Worm (Caenorhabditis elegans) whole organism, L4 larva: Measurements from ENCODE around the gene rbf-1.

Experiments used
- D1046.2 ChIP-seq: fragments of 200-800 bp; sonication (Bioruptor generic); IDR thresholded peaks from 2 replicates; pipeline ENCODE4 v1.3.6; 2022; ENCODE audit warnings: missing genetic modification characterization, missing compliant biosample characterization
- F10B5.3 ChIP-seq: sonication (generic microtip); optimal IDR thresholded peaks from 2 replicates; lab custom pipeline; 2016; ENCODE audit warnings: mild to moderate bottlenecking, missing genetic modification characterization, missing compliant biosample characterization
- F26F4.8 ChIP-seq: fragments of 200-800 bp; sonication (Bioruptor generic); conservative IDR thresholded peaks from 2 replicates; pipeline ENCODE4 v1.3.6; 2022; ENCODE audit warnings: missing genetic modification characterization, missing compliant biosample characterization
- F37D6.2 ChIP-seq: sonication (generic microtip); optimal IDR thresholded peaks from 2 replicates; lab custom pipeline; 2016; ENCODE audit warnings: mild to moderate bottlenecking, missing genetic modification characterization, missing compliant biosample characterization
- T20F7.1 ChIP-seq: fragments of 200-800 bp; sonication (Bioruptor generic); optimal IDR thresholded peaks from 2 replicates; lab custom pipeline; 2018; ENCODE audit warnings: mild to moderate bottlenecking, missing genetic modification characterization, missing compliant biosample characterization
- Y105C5A.15 ChIP-seq: fragments of 200-800 bp; sonication (Bioruptor generic); IDR thresholded peaks from 2 replicates; pipeline ENCODE4 v1.3.6; 2022; ENCODE audit warnings: missing genetic modification characterization, missing compliant biosample characterization
- Y5F2A.4 ChIP-seq: fragments of 200-800 bp; sonication (Bioruptor generic); optimal IDR thresholded peaks from 2 replicates; lab custom pipeline; 2018; ENCODE audit warnings: mild to moderate bottlenecking, missing genetic modification characterization, missing compliant biosample characterization
- Y75B8A.6 ChIP-seq: fragments of 200-800 bp; sonication (Bioruptor generic); IDR thresholded peaks from 2 replicates; pipeline ENCODE4 v1.3.6; 2022; ENCODE audit warnings: missing genetic modification reagents, missing genetic modification characterization, missing compliant biosample characterization
- aha-1 ChIP-seq: fragments of 150-350 bp; peaks from one replicate; lab custom pipeline; 2014; ENCODE audit warnings: missing biosample characterization, missing genetic modification characterization
- ceh-28 ChIP-seq: fragments of 150-350 bp; optimal IDR thresholded peaks from 2 replicates; lab custom pipeline; 2014; ENCODE audit warnings: missing biosample characterization, missing genetic modification reagents, missing genetic modification characterization
- ceh-44 ChIP-seq: fragments of 200-800 bp; sonication (Bioruptor generic); IDR thresholded peaks from 2 replicates; pipeline ENCODE4 v1.3.6; 2022; ENCODE audit warnings: missing genetic modification reagents, missing genetic modification characterization, missing compliant biosample characterization
- ceh-62 ChIP-seq: sonication (generic microtip); optimal IDR thresholded peaks from 2 replicates; lab custom pipeline; 2017; ENCODE audit warnings: missing biosample characterization, missing genetic modification characterization
- daf-12 ChIP-seq: fragments of 150-350 bp; optimal IDR thresholded peaks from 2 replicates; lab custom pipeline; 2014; ENCODE audit warnings: missing biosample characterization, missing genetic modification reagents, missing genetic modification characterization
- daf-19 ChIP-seq: fragments of 200-800 bp; sonication (Bioruptor generic); conservative IDR thresholded peaks from 2 replicates; pipeline ENCODE4 v1.3.6; 2022; ENCODE audit warnings: missing genetic modification characterization, missing compliant biosample characterization
- dmd-8 ChIP-seq: fragments of 200-800 bp; sonication (Bioruptor generic); IDR thresholded peaks from 2 replicates; pipeline ENCODE4 v1.3.6; 2022; ENCODE audit warnings: missing genetic modification characterization, missing compliant biosample characterization
- dmd-9 ChIP-seq: fragments of 200-800 bp; sonication (Bioruptor generic); IDR thresholded peaks from 2 replicates; pipeline ENCODE4 v1.3.6; 2022; ENCODE audit warnings: missing genetic modification reagents, missing genetic modification characterization, missing compliant biosample characterization
- duxl-1 ChIP-seq: sonication (generic microtip); optimal IDR thresholded peaks from 2 replicates; lab custom pipeline; 2016; ENCODE audit warnings: mild to moderate bottlenecking, missing genetic modification characterization, moderate library complexity, missing compliant biosample characterization; ENCODE audit not compliant: poor library complexity
- egl-43 ChIP-seq: fragments of 200-800 bp; sonication (Bioruptor generic); IDR thresholded peaks from 2 replicates; pipeline ENCODE4 v1.3.6; 2022; ENCODE audit warnings: missing genetic modification reagents, missing genetic modification characterization, missing compliant biosample characterization
- fkh-10 ChIP-seq: fragments of 150-350 bp; optimal IDR thresholded peaks from 2 replicates; lab custom pipeline; 2014; ENCODE audit warnings: missing biosample characterization, missing genetic modification reagents, missing genetic modification characterization
- fos-1 ChIP-seq: fragments of 150-350 bp; optimal IDR thresholded peaks from 2 replicates; lab custom pipeline; 2014; ENCODE audit warnings: missing biosample characterization, missing genetic modification characterization
- gei-8 ChIP-seq: fragments of 200-800 bp; sonication (Bioruptor generic); optimal IDR thresholded peaks from 2 replicates; lab custom pipeline; 2018; ENCODE audit warnings: mild to moderate bottlenecking, missing genetic modification characterization, missing compliant biosample characterization
- hif-1 ChIP-seq, 2 experiments: sonication (generic microtip); optimal IDR thresholded peaks; 2 replicates each; lab custom pipeline; 2016 to 2017; ENCODE audit warnings: missing compliant biosample characterization in 2 of 2, missing genetic modification characterization in 2 of 2, missing genetic modification reagents in 2 of 2, missing genotype in 2 of 2, mild to moderate bottlenecking in 1 of 2
- hlh-30 ChIP-seq: sonication (generic microtip); optimal IDR thresholded peaks from 2 replicates; lab custom pipeline; 2017; ENCODE audit warnings: antibody characterized with exemption, mild to moderate bottlenecking, missing genetic modification characterization, missing compliant biosample characterization; ENCODE audit not compliant: insufficient read depth
- hmg-1.1 ChIP-seq: fragments of 200-800 bp; sonication (Bioruptor generic); IDR thresholded peaks from 2 replicates; pipeline ENCODE4 v1.3.6; 2022; ENCODE audit warnings: missing genetic modification reagents, missing genetic modification characterization, missing compliant biosample characterization
- jun-1 ChIP-seq: fragments of 150-350 bp; optimal IDR thresholded peaks from 2 replicates; lab custom pipeline; 2014; ENCODE audit warnings: missing biosample characterization, missing genetic modification reagents, missing genetic modification characterization
- lim-7 ChIP-seq: fragments of 200-800 bp; sonication (Bioruptor generic); IDR thresholded peaks from 2 replicates; pipeline ENCODE4 v1.3.6; 2022; ENCODE audit warnings: missing genetic modification characterization, missing compliant biosample characterization
- lin-38 ChIP-seq: fragments of 200-800 bp; sonication (Bioruptor generic); IDR thresholded peaks from 2 replicates; pipeline ENCODE4 v1.3.6; 2022; ENCODE audit warnings: missing genetic modification reagents, missing genetic modification characterization, missing compliant biosample characterization
- mdt-29 ChIP-seq: fragments of 200-800 bp; sonication (Bioruptor generic); IDR thresholded peaks from 2 replicates; pipeline ENCODE4 v1.3.6; 2022; ENCODE audit warnings: missing genetic modification reagents, missing genetic modification characterization, missing compliant biosample characterization
- mep-1 ChIP-seq: fragments of 150-350 bp; sonication (generic microtip); optimal IDR thresholded peaks from 3 replicates; lab custom pipeline; 2014; ENCODE audit warnings: missing biosample characterization, missing genetic modification characterization
- mes-2 ChIP-seq: sonication (generic microtip); optimal IDR thresholded peaks from 2 replicates; lab custom pipeline; 2016; ENCODE audit warnings: missing genotype, mild to moderate bottlenecking, missing genetic modification characterization, missing compliant biosample characterization; ENCODE audit not compliant: poor library complexity, severe bottlenecking
- mxl-2 ChIP-seq: fragments of 200-800 bp; sonication (Bioruptor generic); conservative IDR thresholded peaks from 2 replicates; pipeline ENCODE4 v1.3.6; 2022; ENCODE audit warnings: missing genetic modification reagents, missing genetic modification characterization, missing compliant biosample characterization
- mxl-3 ChIP-seq: fragments of 200-800 bp; sonication (Bioruptor generic); optimal IDR thresholded peaks from 2 replicates; lab custom pipeline; 2018; ENCODE audit warnings: mild to moderate bottlenecking, missing genetic modification characterization, missing compliant biosample characterization
- nhr-102 ChIP-seq: sonication (generic microtip); optimal IDR thresholded peaks from 2 replicates; lab custom pipeline; 2016; ENCODE audit warnings: mild to moderate bottlenecking, missing genetic modification characterization, moderate library complexity, missing compliant biosample characterization
- nhr-11 ChIP-seq: fragments of 150-350 bp; optimal IDR thresholded peaks from 2 replicates; lab custom pipeline; 2014; ENCODE audit warnings: missing biosample characterization, missing genetic modification characterization
- nhr-111 ChIP-seq: fragments of 200-800 bp; sonication (Bioruptor generic); optimal IDR thresholded peaks from 2 replicates; lab custom pipeline; 2018; ENCODE audit warnings: mild to moderate bottlenecking, missing genetic modification characterization, missing compliant biosample characterization
- nhr-237 ChIP-seq: sonication (generic microtip); optimal IDR thresholded peaks from 2 replicates; lab custom pipeline; 2017; ENCODE audit warnings: missing biosample characterization, missing genetic modification characterization
- nhr-25 ChIP-seq: sonication (generic microtip); optimal IDR thresholded peaks from 2 replicates; lab custom pipeline; 2017; ENCODE audit warnings: missing genetic modification characterization, mild to moderate bottlenecking, missing compliant biosample characterization, antibody characterized with exemption, moderate library complexity, borderline replicate concordance; ENCODE audit not compliant: insufficient read depth
- nhr-6 ChIP-seq: fragments of 150-350 bp; optimal IDR thresholded peaks from 2 replicates; lab custom pipeline; 2014; ENCODE audit warnings: missing biosample characterization, missing genetic modification characterization
- nhr-76 ChIP-seq: fragments of 150-350 bp; optimal IDR thresholded peaks from 2 replicates; lab custom pipeline; 2014; ENCODE audit warnings: missing biosample characterization, missing genetic modification characterization
- pha-4 ChIP-seq, 2 experiments: fragments of 150-350 bp in 1 of 2; fragments of 200-800 bp in 1 of 2; sonication (Bioruptor generic) in 1 of 2; IDR thresholded peaks in 1 of 2; optimal IDR thresholded peaks in 1 of 2; 2 replicates each; pipeline versions ENCODE4 v1.3.6 to Lab custom; 2014 to 2022; ENCODE audit warnings: missing genetic modification characterization in 2 of 2, missing genetic modification reagents in 2 of 2, missing biosample characterization in 1 of 2, missing compliant biosample characterization in 1 of 2
- php-3 ChIP-seq: fragments of 200-800 bp; sonication (Bioruptor generic); IDR thresholded peaks from 2 replicates; pipeline ENCODE4 v1.3.6; 2022; ENCODE audit warnings: missing genetic modification reagents, missing genetic modification characterization, missing compliant biosample characterization
- rbr-2 ChIP-seq: sonication (generic microtip); optimal IDR thresholded peaks from 2 replicates; lab custom pipeline; 2016; ENCODE audit warnings: missing genotype, missing genetic modification characterization, missing compliant biosample characterization
- skn-1 ChIP-seq: fragments of 150-350 bp; optimal IDR thresholded peaks from 2 replicates; lab custom pipeline; 2014; ENCODE audit warnings: missing biosample characterization, missing genetic modification characterization
- snpc-1.2 ChIP-seq: fragments of 200-800 bp; sonication (Bioruptor generic); IDR thresholded peaks from 2 replicates; pipeline ENCODE4 v1.3.6; 2022; ENCODE audit warnings: missing genetic modification reagents, missing genetic modification characterization, missing compliant biosample characterization
- spr-3 ChIP-seq: fragments of 200-800 bp; sonication (Bioruptor generic); optimal IDR thresholded peaks from 2 replicates; lab custom pipeline; 2018; ENCODE audit warnings: mild to moderate bottlenecking, missing genetic modification characterization, missing compliant biosample characterization
- tag-97 ChIP-seq: fragments of 200-800 bp; sonication (Bioruptor generic); IDR thresholded peaks from 2 replicates; pipeline ENCODE4 v1.3.6; 2022; ENCODE audit warnings: missing genetic modification characterization, missing compliant biosample characterization
- unc-130 ChIP-seq: sonication (generic microtip); optimal IDR thresholded peaks from 2 replicates; lab custom pipeline; 2016; ENCODE audit warnings: missing genetic modification reagents, missing genetic modification characterization, missing compliant biosample characterization
- unc-39 ChIP-seq: sonication (generic microtip); optimal IDR thresholded peaks from 2 replicates; lab custom pipeline; 2017; ENCODE audit warnings: missing biosample characterization, missing genetic modification characterization
- unc-62 ChIP-seq, 3 experiments: fragments of 150-350 bp in 1 of 3; sonication (generic microtip); optimal IDR thresholded peaks in 2 of 3; peaks in 1 of 3; 1 replicate in 1 of 3; 2 replicates in 2 of 3; lab custom pipeline; 2014 to 2017; ENCODE audit warnings: missing biosample characterization in 3 of 3, missing genetic modification characterization in 3 of 3, missing genetic modification reagents in 3 of 3, missing genotype in 1 of 3
- zag-1 ChIP-seq: fragments of 150-350 bp; optimal IDR thresholded peaks from 2 replicates; lab custom pipeline; 2014; ENCODE audit warnings: missing biosample characterization, missing genetic modification characterization
- ztf-7 ChIP-seq: fragments of 150-350 bp; optimal IDR thresholded peaks from 2 replicates; lab custom pipeline; 2014; ENCODE audit warnings: missing biosample characterization, missing genetic modification characterization

Gene rbf-1

DNA sequence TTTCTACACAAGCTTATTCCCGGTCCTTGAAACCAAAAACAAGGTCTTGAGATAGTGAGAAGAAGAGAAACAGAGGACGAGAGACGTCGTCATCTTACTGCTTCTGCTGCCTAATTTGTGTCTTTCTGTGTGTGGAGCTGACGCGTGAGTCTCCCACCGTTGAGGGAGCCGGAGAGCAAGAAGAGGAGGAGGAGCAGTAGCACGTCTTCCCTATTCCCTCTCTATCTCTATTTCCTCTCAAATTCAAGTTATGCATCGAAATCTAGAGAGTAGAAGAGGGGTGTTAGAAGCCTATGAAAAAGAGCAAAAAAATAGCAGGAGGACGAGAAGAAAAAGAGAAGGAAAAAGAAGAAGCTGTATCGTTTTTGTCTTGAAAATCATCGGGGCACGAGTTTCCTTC, 19.6 kb downstream of the rbf-1 start (continued):
- TF ChIP-seq nhr-237 (tag; lab: Kevin White, UChicago): no peak
- TF ChIP-seq daf-12 (tag; lab: Kevin White, UChicago): no peak
- no peak for TF ChIP-seq unc-130 (GFP tag; lab: Kevin White, UChicago)
- no peak for TF ChIP-seq lim-7 (GFP tag; lab: Robert Waterston, UW)
- no peak for TF ChIP-seq fos-1 (tag; lab: Kevin White, UChicago)
- no peak for TF ChIP-seq ceh-44 (GFP tag; lab: Robert Waterston, UW)
- TF ChIP-seq nhr-111: no peak
- TF ChIP-seq jun-1: no peak
- TF ChIP-seq mxl-3 (GFP tag; lab: Kevin White, UChicago): no peak
- TF ChIP-seq pha-4 (GFP tag; IDR thresholded peaks at IDR 0.05; lab: Robert Waterston, UW): no peak
- no peak for TF ChIP-seq pha-4 (tag; optimal IDR thresholded peaks at IDR 0.05; lab: Kevin White, UChicago)
- no peak for TF ChIP-seq unc-39 (tag; lab: Kevin White, UChicago)
- TF ChIP-seq F10B5.3: no peak
- TF ChIP-seq daf-19 (GFP tag; lab: Robert Waterston, UW): no peak
- no peak for TF ChIP-seq mes-2 (tag; lab: Kevin White, UChicago)
- peak in 1 of 2 experiments; percentile 3 for TF ChIP-seq unc-62 (GFP tag; optimal IDR thresholded peaks at IDR 0.05 in 1 of 2; lab: Kevin White, UChicago)
- no peak for TF ChIP-seq unc-62 (tag; optimal IDR thresholded peaks at IDR 0.05; lab: Kevin White, UChicago)
- no peak for TF ChIP-seq skn-1 (tag; lab: Kevin White, UChicago)
- TF ChIP-seq duxl-1 (tag; lab: Kevin White, UChicago): no peak
- TF ChIP-seq nhr-102 (tag; lab: Kevin White, UChicago): no peak
- TF ChIP-seq nhr-25 (tag; lab: Kevin White, UChicago): no peak
- TF ChIP-seq rbr-2 (tag; lab: Kevin White, UChicago): peak; percentile 65
- no peak for TF ChIP-seq Y105C5A.15 (GFP tag; lab: Robert Waterston, UW)
- TF ChIP-seq dmd-9 (GFP tag; lab: Robert Waterston, UW): no peak
- no peak for TF ChIP-seq dmd-8
- no peak for TF ChIP-seq tag-97 (GFP tag; lab: Robert Waterston, UW)
- no peak for TF ChIP-seq mxl-2
- TF ChIP-seq gei-8 (GFP tag; lab: Kevin White, UChicago): no peak
- no peak for TF ChIP-seq D1046.2 (GFP tag; lab: Robert Waterston, UW)
- peak; percentile 54 for TF ChIP-seq hlh-30 (tag; lab: Kevin White, UChicago)
- TF ChIP-seq lin-38 (GFP tag; lab: Robert Waterston, UW): no peak
- TF ChIP-seq spr-3: no peak
- TF ChIP-seq T20F7.1 (GFP tag; lab: Kevin White, UChicago): no peak
- no peak for TF ChIP-seq nhr-6 (tag; lab: Kevin White, UChicago)
- TF ChIP-seq nhr-11 (tag; lab: Kevin White, UChicago): peak; percentile 33
- no peak for TF ChIP-seq Y75B8A.6 (GFP tag; lab: Robert Waterston, UW)
- TF ChIP-seq ceh-62 (tag; lab: Kevin White, UChicago): no peak
- TF ChIP-seq ceh-28: no peak
- no peak for TF ChIP-seq nhr-76
- TF ChIP-seq F26F4.8 (GFP tag; lab: Robert Waterston, UW): no peak
- no peak for TF ChIP-seq mdt-29 (GFP tag; lab: Robert Waterston, UW)
- TF ChIP-seq php-3: no peak
- TF ChIP-seq F37D6.2: peak; percentile 25
- TF ChIP-seq snpc-1.2 (GFP tag; lab: Robert Waterston, UW): no peak
- no peak for TF ChIP-seq zag-1 (tag; lab: Kevin White, UChicago)
- no peak for TF ChIP-seq egl-43
- TF ChIP-seq fkh-10 (GFP tag; lab: Kevin White, UChicago): peak; percentile 59
- peak; percentile 66 for TF ChIP-seq hmg-1.1 (GFP tag; lab: Robert Waterston, UW)
- TF ChIP-seq ztf-7 (tag; lab: Kevin White, UChicago): no peak
- TF ChIP-seq Y5F2A.4: no peak
- TF ChIP-seq hif-1 (tag; optimal IDR thresholded peaks at IDR 0.05; lab: Kevin White, UChicago): no peak
- TF ChIP-seq mep-1 (tag; lab: Kevin White, UChicago): peak; percentile 63
- TF ChIP-seq aha-1 (tag; lab: Kevin White, UChicago): peak; percentile 80
